Worm (Caenorhabditis elegans) whole organism, L4 larva: ENCODE measurements around the gene Y32B12B.4.

Experiments used
- arid-1 ChIP-seq: fragments of 200-800 bp; sonication (Bioruptor generic); conservative IDR thresholded peaks from 2 replicates; pipeline ENCODE4 v1.3.6; 2022; ENCODE audit warnings: missing genetic modification reagents, missing genetic modification characterization, missing compliant biosample characterization
- daf-8 ChIP-seq: fragments of 200-800 bp; sonication (Bioruptor generic); IDR thresholded peaks from 2 replicates; pipeline ENCODE4 v1.3.6; 2022; ENCODE audit warnings: missing genetic modification characterization, missing compliant biosample characterization
- dmd-9 ChIP-seq: fragments of 200-800 bp; sonication (Bioruptor generic); IDR thresholded peaks from 2 replicates; pipeline ENCODE4 v1.3.6; 2022; ENCODE audit warnings: missing genetic modification reagents, missing genetic modification characterization, missing compliant biosample characterization
- nhr-25 ChIP-seq: sonication (generic microtip); optimal IDR thresholded peaks from 2 replicates; lab custom pipeline; 2017; ENCODE audit warnings: missing genetic modification characterization, mild to moderate bottlenecking, missing compliant biosample characterization, antibody characterized with exemption, moderate library complexity, borderline replicate concordance; ENCODE audit not compliant: insufficient read depth
- pqm-1 ChIP-seq: sonication (generic microtip); optimal IDR thresholded peaks from 2 replicates; lab custom pipeline; 2017; ENCODE audit warnings: missing biosample characterization, missing genetic modification characterization

ce11 chrV:16610791-16611385 is 57.8 kb downstream of the Y32B12B.4 start, which contains the start of gene srw-54:
- no peak for TF ChIP-seq dmd-9 (GFP tag; lab: Robert Waterston, UW)
- TF ChIP-seq pqm-1 (tag; lab: Kevin White, UChicago) = peak; percentile 29
- TF ChIP-seq daf-8 (GFP tag; lab: Robert Waterston, UW) = no peak
- TF ChIP-seq nhr-25 (tag; lab: Kevin White, UChicago) = no peak
- TF ChIP-seq arid-1 (GFP tag; lab: Robert Waterston, UW) = no peak
